Fruit fly (Drosophila melanogaster) whole organism, embryonic: ENCODE results near the gene CG32087.
A peak's percentile ranks its signal among the peaks of the same experiment; 100 is the strongest.

Source experiments
- Asciz ChIP-seq: fragments of 200-800 bp; sonication (Bioruptor generic); optimal IDR thresholded peaks from 2 replicates; lab custom pipeline; 2017; ENCODE audit warnings: missing biosample characterization, mild to moderate bottlenecking, missing genetic modification characterization, missing genetic modification reagents
- Awh ChIP-seq: fragments of 200-800 bp; sonication (Bioruptor generic); IDR thresholded peaks from 2 replicates; pipeline ENCODE4, ENCODE4 v1.3.6; 2022; ENCODE audit warnings: missing biosample characterization, missing genetic modification characterization
- C15 ChIP-seq: fragments of 200-800 bp; sonication (Bioruptor generic); IDR thresholded peaks from 3 replicates; pipeline ENCODE4 v1.3.6; 2022; ENCODE audit warnings: missing biosample characterization, missing genetic modification characterization
- CG10321 ChIP-seq: fragments of 200-800 bp; sonication (Bioruptor generic); IDR thresholded peaks from 2 replicates; pipeline ENCODE4 v1.3.6; 2022; ENCODE audit warnings: missing biosample characterization, missing genetic modification characterization
- CG10366 ChIP-seq: fragments of 200-800 bp; sonication (Bioruptor generic); IDR thresholded peaks from 2 replicates; pipeline ENCODE4 v1.3.6; 2022; ENCODE audit warnings: missing biosample characterization, missing genetic modification characterization
- CG11085 ChIP-seq: fragments of 200-800 bp; sonication (Bioruptor generic); IDR thresholded peaks from 2 replicates; pipeline ENCODE4 v1.3.6; 2022; ENCODE audit warnings: missing biosample characterization, missing genetic modification characterization
- CG11247 ChIP-seq: fragments of 200-800 bp; sonication (Bioruptor generic); IDR thresholded peaks from 2 replicates; pipeline ENCODE4 v1.3.6; 2022; ENCODE audit warnings: missing biosample characterization, missing genetic modification characterization
- CG11560 ChIP-seq: fragments of 200-800 bp; sonication (Bioruptor generic); IDR thresholded peaks from 3 replicates; pipeline ENCODE4 v1.3.6; 2022; ENCODE audit warnings: missing biosample characterization, missing genetic modification characterization
- CG11723 ChIP-seq: fragments of 200-800 bp; sonication (Bioruptor generic); optimal IDR thresholded peaks from 2 replicates; lab custom pipeline; 2017; ENCODE audit warnings: missing biosample characterization, mild to moderate bottlenecking, missing genetic modification characterization
- CG13424 ChIP-seq: fragments of 200-800 bp; sonication (Bioruptor generic); optimal IDR thresholded peaks from 2 replicates; lab custom pipeline; 2019; ENCODE audit warnings: missing biosample characterization, mild to moderate bottlenecking, missing genetic modification characterization, moderate library complexity
- CG13775 ChIP-seq: fragments of 200-800 bp; sonication (Bioruptor generic); optimal IDR thresholded peaks from 3 replicates; lab custom pipeline; 2017; ENCODE audit warnings: missing biosample characterization, mild to moderate bottlenecking, missing genetic modification characterization
- CG15073 ChIP-seq: fragments of 200-800 bp; sonication (Bioruptor generic); optimal IDR thresholded peaks from 2 replicates; lab custom pipeline; 2016; ENCODE audit warnings: missing biosample characterization, missing genetic modification characterization
- CG1832 ChIP-seq: fragments of 200-800 bp; sonication (Bioruptor generic); optimal IDR thresholded peaks from 2 replicates; lab custom pipeline; 2017; ENCODE audit warnings: missing biosample characterization, mild to moderate bottlenecking, missing genetic modification characterization, inconsistent platforms
- CG2712 ChIP-seq: fragments of 200-800 bp; optimal IDR thresholded peaks from 3 replicates; lab custom pipeline; 2019; ENCODE audit warnings: missing biosample characterization, mild to moderate bottlenecking, missing genetic modification characterization, moderate library complexity
- CG32532 ChIP-seq: fragments of 200-800 bp; sonication (Bioruptor generic); IDR thresholded peaks from 2 replicates; pipeline ENCODE4 v1.3.6; 2022; ENCODE audit warnings: missing biosample characterization, missing genetic modification characterization
- CG3838 ChIP-seq: fragments of 200-800 bp; sonication (Bioruptor generic); optimal IDR thresholded peaks from 3 replicates; lab custom pipeline; 2016; ENCODE audit warnings: missing biosample characterization, missing genetic modification characterization
- CG4854 ChIP-seq: fragments of 200-800 bp; sonication (Bioruptor generic); optimal IDR thresholded peaks from 2 replicates; lab custom pipeline; 2016; ENCODE audit warnings: missing biosample characterization, missing genetic modification characterization, inconsistent platforms
- CG8478 ChIP-seq: fragments of >200 bp; optimal IDR thresholded peaks from 2 replicates; lab custom pipeline; 2018
- CG9817 ChIP-seq: fragments of 200-800 bp; sonication (Bioruptor generic); optimal IDR thresholded peaks from 2 replicates; lab custom pipeline; 2018; ENCODE audit warnings: missing biosample characterization, mild to moderate bottlenecking, missing genetic modification characterization, moderate library complexity
- D19A ChIP-seq: fragments of 200-800 bp; optimal IDR thresholded peaks from 3 replicates; lab custom pipeline; 2019; ENCODE audit warnings: missing biosample characterization, mild to moderate bottlenecking, missing genetic modification characterization, moderate library complexity
- Dfd ChIP-seq, 2 experiments: fragments of >200 bp; optimal IDR thresholded peaks; 2 replicates each; lab custom pipeline; 2017; ENCODE audit warnings: missing biosample characterization in 2 of 2, missing genetic modification characterization in 2 of 2
- Dref ChIP-seq: fragments of 200-800 bp; sonication (Bioruptor generic); IDR thresholded peaks from 2 replicates; pipeline ENCODE4 v1.3.6; 2022; ENCODE audit warnings: missing biosample characterization, missing genetic modification characterization
- Hmr ChIP-seq: fragments of 200-800 bp; sonication (Bioruptor generic); optimal IDR thresholded peaks from 3 replicates; lab custom pipeline; 2017; ENCODE audit warnings: mild to moderate bottlenecking, missing biosample characterization, missing genetic modification reagents, missing genetic modification characterization
- Hmx ChIP-seq: fragments of 200-800 bp; sonication (Bioruptor generic); optimal IDR thresholded peaks from 2 replicates; lab custom pipeline; 2016; ENCODE audit warnings: missing biosample characterization, missing genetic modification characterization
- Hr39 ChIP-seq: fragments of >200 bp; optimal IDR thresholded peaks from 2 replicates; lab custom pipeline; 2017
- Hr51 ChIP-seq, 2 experiments: fragments of 200-800 bp; sonication (Bioruptor generic); optimal IDR thresholded peaks; 2 replicates in 1 of 2; 3 replicates in 1 of 2; lab custom pipeline; 2016 to 2018; ENCODE audit warnings: missing biosample characterization in 2 of 2, missing genetic modification characterization in 2 of 2, mild to moderate bottlenecking in 1 of 2, moderate library complexity in 1 of 2
- Mes4 ChIP-seq: fragments of 200-800 bp; sonication (Bioruptor generic); optimal IDR thresholded peaks from 2 replicates; lab custom pipeline; 2016; ENCODE audit warnings: missing biosample characterization, missing genetic modification characterization
- NK7.1 ChIP-seq: fragments of 200-800 bp; sonication (Bioruptor generic); optimal IDR thresholded peaks from 3 replicates; lab custom pipeline; 2016; ENCODE audit warnings: missing biosample characterization, missing genetic modification characterization
- Six4 ChIP-seq: fragments of 200-800 bp; sonication (Bioruptor generic); optimal IDR thresholded peaks from 2 replicates; lab custom pipeline; 2016; ENCODE audit warnings: missing biosample characterization, missing genetic modification characterization
- bbx ChIP-seq: fragments of 200-800 bp; sonication (Bioruptor generic); IDR thresholded peaks from 2 replicates; pipeline ENCODE4 v1.3.6; 2022; ENCODE audit warnings: missing biosample characterization, missing genetic modification characterization; ENCODE audit not compliant: partially characterized antibody
- br ChIP-seq: fragments of >200 bp; optimal IDR thresholded peaks from 2 replicates; lab custom pipeline; 2017
- caup ChIP-seq: fragments of 200-800 bp; sonication (Bioruptor generic); optimal IDR thresholded peaks from 3 replicates; lab custom pipeline; 2017; ENCODE audit warnings: missing biosample characterization, mild to moderate bottlenecking, missing genetic modification characterization, moderate library complexity; ENCODE audit not compliant: severe bottlenecking
- corto ChIP-seq: fragments of 200-800 bp; sonication (Bioruptor generic); optimal IDR thresholded peaks from 2 replicates; lab custom pipeline; 2016; ENCODE audit warnings: missing biosample characterization, mild to moderate bottlenecking, missing genetic modification characterization, moderate library complexity
- crp ChIP-seq, 2 experiments: fragments of 200-800 bp; sonication (Bioruptor generic); optimal IDR thresholded peaks; 2 replicates in 1 of 2; 3 replicates in 1 of 2; lab custom pipeline; 2017; ENCODE audit warnings: missing biosample characterization in 2 of 2, missing genetic modification characterization in 2 of 2, mild to moderate bottlenecking in 1 of 2, moderate library complexity in 1 of 2
- emc ChIP-seq: fragments of 200-800 bp; sonication (Bioruptor generic); optimal IDR thresholded peaks from 2 replicates; lab custom pipeline; 2016; ENCODE audit warnings: missing biosample characterization, missing genetic modification characterization
- ham ChIP-seq: fragments of 200-800 bp; sonication (Bioruptor generic); IDR thresholded peaks from 2 replicates; pipeline ENCODE4 v1.3.6; 2022; ENCODE audit warnings: missing biosample characterization, missing genetic modification characterization
- jumu ChIP-seq: fragments of 200-800 bp; sonication (Bioruptor generic); optimal IDR thresholded peaks from 3 replicates; lab custom pipeline; 2016; ENCODE audit warnings: missing biosample characterization, missing genetic modification characterization
- lola ChIP-seq, 3 experiments: fragments of >200 bp in 2 of 3; fragments of 200-800 bp in 1 of 3; sonication (Bioruptor generic) in 1 of 3; optimal IDR thresholded peaks; 2 replicates each; lab custom pipeline; 2017 to 2019; ENCODE audit warnings: missing biosample characterization in 3 of 3, missing genetic modification characterization in 3 of 3, mild to moderate bottlenecking in 1 of 3, moderate library complexity in 1 of 3
- nerfin-2 ChIP-seq: fragments of 200-800 bp; sonication (Bioruptor generic); IDR thresholded peaks from 2 replicates; pipeline ENCODE4 v1.3.6; 2022; ENCODE audit warnings: missing biosample characterization, missing genetic modification characterization; ENCODE audit not compliant: partially characterized antibody
- pita ChIP-seq: fragments of 200-800 bp; sonication (Bioruptor generic); optimal IDR thresholded peaks from 2 replicates; lab custom pipeline; 2017; ENCODE audit warnings: missing biosample characterization, mild to moderate bottlenecking, missing genetic modification characterization
- pros ChIP-seq: fragments of 200-800 bp; sonication (Bioruptor generic); optimal IDR thresholded peaks from 3 replicates; lab custom pipeline; 2019; ENCODE audit warnings: missing biosample characterization, mild to moderate bottlenecking, missing genetic modification characterization, moderate library complexity
- pum ChIP-seq: fragments of 200-800 bp; sonication (Bioruptor generic); optimal IDR thresholded peaks from 2 replicates; lab custom pipeline; 2016; ENCODE audit warnings: missing biosample characterization, missing genetic modification characterization
- run ChIP-seq: fragments of 200-800 bp; sonication (Bioruptor generic); optimal IDR thresholded peaks from 3 replicates; lab custom pipeline; 2018; ENCODE audit warnings: missing biosample characterization, mild to moderate bottlenecking, missing genetic modification characterization
- ssp ChIP-seq: fragments of 200-800 bp; sonication (Bioruptor generic); IDR thresholded peaks from 2 replicates; pipeline ENCODE4 v1.3.6; 2022; ENCODE audit warnings: missing biosample characterization, missing genetic modification characterization
- stc ChIP-seq: fragments of 200-800 bp; sonication (Bioruptor generic); IDR thresholded peaks from 2 replicates; pipeline ENCODE4 v1.3.6; 2022; ENCODE audit warnings: missing biosample characterization, missing genetic modification characterization
- stwl ChIP-seq: fragments of 200-800 bp; sonication (Bioruptor generic); optimal IDR thresholded peaks from 3 replicates; lab custom pipeline; 2018; ENCODE audit warnings: missing biosample characterization, mild to moderate bottlenecking, missing genetic modification characterization, moderate library complexity
- tin ChIP-seq: fragments of 200-800 bp; sonication (Bioruptor generic); optimal IDR thresholded peaks from 3 replicates; lab custom pipeline; 2016; ENCODE audit warnings: missing biosample characterization, missing genetic modification characterization
- twi ChIP-seq: fragments of 200-800 bp; optimal IDR thresholded peaks from 2 replicates; lab custom pipeline; 2019; ENCODE audit warnings: missing biosample characterization, mild to moderate bottlenecking, missing genetic modification characterization, moderate library complexity
- unpg ChIP-seq: fragments of 200-800 bp; sonication (Bioruptor generic); optimal IDR thresholded peaks from 3 replicates; lab custom pipeline; 2018; ENCODE audit warnings: missing biosample characterization, mild to moderate bottlenecking, missing genetic modification characterization, moderate library complexity

CG32087 gene

DNA sequence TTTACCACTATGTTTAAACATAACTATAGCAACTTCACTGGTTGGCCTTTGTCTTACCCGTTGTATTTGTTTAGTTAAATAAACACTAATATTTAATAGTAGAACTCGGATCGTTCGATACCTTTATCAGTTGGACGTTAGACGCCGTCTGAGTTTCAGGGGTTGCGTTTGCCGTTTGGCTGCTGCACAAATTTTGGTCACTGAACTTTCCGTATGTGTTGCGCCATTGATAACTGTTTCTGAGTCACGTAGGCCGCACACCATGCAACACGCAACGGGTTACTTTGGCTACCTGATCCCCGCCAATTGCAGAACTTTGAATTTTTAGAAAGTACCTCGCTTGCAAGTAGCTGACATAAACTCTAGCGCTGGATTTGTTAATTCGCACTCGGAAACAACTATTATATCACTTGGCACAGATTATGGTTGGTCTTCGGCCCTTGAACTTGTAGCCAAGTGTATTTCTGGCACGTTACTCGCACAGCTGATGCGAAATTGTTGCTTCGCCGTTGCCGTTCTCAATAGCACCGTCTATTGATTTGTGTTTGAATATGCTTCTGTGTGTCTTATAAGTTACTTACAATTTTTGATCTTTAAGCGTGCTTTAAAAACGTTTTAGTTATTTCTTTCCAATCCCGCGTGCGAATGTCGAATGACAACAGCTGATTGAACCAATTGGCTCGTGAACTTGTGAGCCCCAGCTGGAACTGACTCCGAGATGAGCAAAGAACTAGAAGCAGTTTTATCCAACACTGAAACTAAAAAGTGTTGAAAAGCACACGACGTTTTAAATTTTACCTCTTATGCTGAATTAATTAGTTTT lies 35.4 kb upstream of the CG32087 start, which contains the start of gene Dph1 (continued):
- peak; percentile 86 for TF ChIP-seq emc
- peak; percentile 81; the same call in 2 of the 3 replicates for TF ChIP-seq C15 (GFP tag; lab: Robert Waterston, UW)
- TF ChIP-seq NK7.1 (GFP tag; lab: Kevin White, UChicago), result peak; percentile 78
- TF ChIP-seq D19A (tag; lab: Kevin White, UChicago), result peak; percentile 76
- peak; percentile 66 for TF ChIP-seq CG9817 (tag; lab: Kevin White, UChicago)
- no peak for TF ChIP-seq pros
- peak; percentile 89 for TF ChIP-seq CG2712
- peak; percentile 82 for TF ChIP-seq jumu (GFP tag; lab: Kevin White, UChicago)
- peak; percentile 85 for TF ChIP-seq Awh
- no peak for TF ChIP-seq Dfd (GFP tag; optimal IDR thresholded peaks at IDR 0.05; lab: Kevin White, UChicago)
- TF ChIP-seq Hmr, result peak; percentile 84
- TF ChIP-seq CG11560 (tag; lab: Robert Waterston, UW), result peak; percentile 73
- peak; percentile 92 for TF ChIP-seq Six4
- peak; percentile 42; the same call in 1 of the 2 replicates for TF ChIP-seq ham (GFP tag; lab: Robert Waterston, UW)
- peak; percentile 80 for TF ChIP-seq CG13424
- no peak for TF ChIP-seq nerfin-2 (GFP tag; lab: Robert Waterston, UW)
- peak; percentile 55; the same call in 1 of the 2 replicates for TF ChIP-seq ssp (GFP tag; lab: Robert Waterston, UW)
- peak; percentile 92 for TF ChIP-seq stc (GFP tag; lab: Robert Waterston, UW)
- TF ChIP-seq Dref (GFP tag; lab: Robert Waterston, UW), result no peak
- TF ChIP-seq tin (GFP tag; lab: Kevin White, UChicago), result peak; percentile 83
- TF ChIP-seq Hr51 (GFP tag; optimal IDR thresholded peaks at IDR 0.05; lab: Kevin White, UChicago), result peak; percentile 50 to 87
- TF ChIP-seq stwl, result peak; percentile 62
- peak; percentile 65 for TF ChIP-seq pum (GFP tag; lab: Kevin White, UChicago)
- TF ChIP-seq twi (tag; lab: Kevin White, UChicago), result peak; percentile 43
- TF ChIP-seq Hr39, result no peak
- peak; percentile 78 for TF ChIP-seq CG11723
- peak; percentile 78 for TF ChIP-seq CG13775 (GFP tag; lab: Kevin White, UChicago)
- TF ChIP-seq corto, result peak; percentile 43
- TF ChIP-seq crp (GFP tag; optimal IDR thresholded peaks at IDR 0.05; lab: Kevin White, UChicago), result peak; percentile 69 to 96
- no peak for TF ChIP-seq CG15073 (GFP tag; lab: Kevin White, UChicago)
- TF ChIP-seq br (lab: Kevin White, UChicago), result no peak
- no peak for TF ChIP-seq CG1832 (GFP tag; lab: Kevin White, UChicago)
- no peak; the same call in 1 of the 2 replicates for TF ChIP-seq CG11085 (GFP tag; lab: Robert Waterston, UW)
- TF ChIP-seq CG8478 (lab: Kevin White, UChicago), result no peak
- peak; percentile 48; the same call in 1 of the 2 replicates for TF ChIP-seq CG10321 (GFP tag; lab: Robert Waterston, UW)
- TF ChIP-seq Mes4, result peak; percentile 80
- TF ChIP-seq Hmx (GFP tag; lab: Kevin White, UChicago), result no peak
- TF ChIP-seq CG3838 (GFP tag; lab: Kevin White, UChicago), result peak; percentile 69
- TF ChIP-seq run, result peak; percentile 8
- peak; percentile 57 for TF ChIP-seq bbx (GFP tag; lab: Robert Waterston, UW)
- peak; percentile 32 for TF ChIP-seq CG4854
- peak; percentile 81 for TF ChIP-seq CG10366 (GFP tag; lab: Robert Waterston, UW)
- TF ChIP-seq pita (GFP tag; lab: Kevin White, UChicago), result no peak
- peak in 1 of 3 experiments; percentile 84 for TF ChIP-seq lola (GFP tag; optimal IDR thresholded peaks at IDR 0.05; lab: Kevin White, UChicago)
- peak; percentile 89 for TF ChIP-seq Asciz (GFP tag; lab: Kevin White, UChicago)
- peak; percentile 90 for TF ChIP-seq CG32532 (GFP tag; lab: Robert Waterston, UW)
- TF ChIP-seq unpg (GFP tag; lab: Kevin White, UChicago), result peak; percentile 89
- TF ChIP-seq CG11247 (GFP tag; lab: Robert Waterston, UW), result peak; percentile 69
- TF ChIP-seq caup, result peak; percentile 87
